Fruit fly (Drosophila melanogaster) whole organism, prepupa: Measurements from ENCODE around the gene Npc2f.

Source experiments
- Blimp-1 ChIP-seq: fragments of 200-800 bp; sonication (Bioruptor generic); optimal IDR thresholded peaks from 3 replicates; lab custom pipeline; 2017; ENCODE audit warnings: missing biosample characterization, missing genetic modification characterization, mild to moderate bottlenecking, moderate library complexity, missing genetic modification reagents
- CG10631 ChIP-seq: fragments of 200-800 bp; sonication (Bioruptor generic); optimal IDR thresholded peaks from 2 replicates; lab custom pipeline; 2016; ENCODE audit warnings: missing biosample characterization, missing genetic modification characterization
- CG10669 ChIP-seq: fragments of 200-800 bp; sonication (Bioruptor generic); optimal IDR thresholded peaks from 3 replicates; lab custom pipeline; 2018; ENCODE audit warnings: missing biosample characterization, mild to moderate bottlenecking, missing genetic modification characterization, moderate library complexity
- CG11762 ChIP-seq: fragments of 200-800 bp; sonication (Bioruptor generic); optimal IDR thresholded peaks from 3 replicates; lab custom pipeline; 2016; ENCODE audit warnings: missing biosample characterization, missing genetic modification characterization; ENCODE audit not compliant: insufficient read depth
- CG11902 ChIP-seq: fragments of 200-800 bp; sonication (Bioruptor generic); optimal IDR thresholded peaks from 3 replicates; lab custom pipeline; 2016; ENCODE audit warnings: missing biosample characterization, missing genetic modification characterization
- CG15336 ChIP-seq: fragments of 200-800 bp; sonication (Bioruptor generic); IDR thresholded peaks from 2 replicates; pipeline ENCODE4 v1.3.6; 2022; ENCODE audit warnings: missing biosample characterization, missing genetic modification characterization
- CG16779 ChIP-seq: fragments of 200-800 bp; sonication (Bioruptor generic); optimal IDR thresholded peaks from 3 replicates; lab custom pipeline; 2017; ENCODE audit warnings: missing biosample characterization, mild to moderate bottlenecking, missing genetic modification characterization
- CG3032 ChIP-seq: fragments of 200-800 bp; optimal IDR thresholded peaks from 2 replicates; lab custom pipeline; 2019; ENCODE audit warnings: missing biosample characterization, mild to moderate bottlenecking, missing genetic modification characterization, moderate library complexity
- CG31627 ChIP-seq: fragments of 200-800 bp; sonication (Bioruptor generic); optimal IDR thresholded peaks from 3 replicates; lab custom pipeline; 2016; ENCODE audit warnings: missing biosample characterization, missing genetic modification characterization
- CG32006 ChIP-seq: fragments of 200-800 bp; sonication (Bioruptor generic); optimal IDR thresholded peaks from 3 replicates; lab custom pipeline; 2017; ENCODE audit warnings: missing biosample characterization, mild to moderate bottlenecking, missing genetic modification characterization
- CG34406 ChIP-seq: fragments of 200-800 bp; sonication (Bioruptor generic); optimal IDR thresholded peaks from 3 replicates; lab custom pipeline; 2016; ENCODE audit warnings: missing biosample characterization, missing genetic modification characterization
- CG3919 ChIP-seq: fragments of 200-800 bp; sonication (Bioruptor generic); optimal IDR thresholded peaks from 3 replicates; lab custom pipeline; 2016; ENCODE audit warnings: missing biosample characterization, missing genetic modification characterization
- CG4318 ChIP-seq: fragments of 200-800 bp; sonication (Bioruptor generic); optimal IDR thresholded peaks from 3 replicates; lab custom pipeline; 2017; ENCODE audit warnings: missing biosample characterization, mild to moderate bottlenecking, missing genetic modification characterization
- CG6163 ChIP-seq: fragments of 200-800 bp; sonication (Bioruptor generic); IDR thresholded peaks from 3 replicates; pipeline ENCODE4 v1.3.6; 2022; ENCODE audit warnings: missing biosample characterization, missing genetic modification characterization
- CG6276 ChIP-seq: fragments of 200-800 bp; sonication (Bioruptor generic); optimal IDR thresholded peaks from 2 replicates; lab custom pipeline; 2017; ENCODE audit warnings: missing biosample characterization, mild to moderate bottlenecking, missing genetic modification characterization
- CG6792 ChIP-seq: fragments of 200-800 bp; sonication (Bioruptor generic); optimal IDR thresholded peaks from 3 replicates; lab custom pipeline; 2016; ENCODE audit warnings: missing biosample characterization, missing genetic modification characterization
- CG6808 ChIP-seq: fragments of 200-800 bp; sonication (Bioruptor generic); optimal IDR thresholded peaks from 3 replicates; lab custom pipeline; 2017; ENCODE audit warnings: missing biosample characterization, missing genetic modification characterization, mild to moderate bottlenecking, moderate library complexity, missing genetic modification reagents
- CG6854 ChIP-seq: fragments of 200-800 bp; sonication (Bioruptor generic); optimal IDR thresholded peaks from 2 replicates; lab custom pipeline; 2017; ENCODE audit warnings: missing biosample characterization, mild to moderate bottlenecking, missing genetic modification characterization
- CG7368 ChIP-seq: fragments of 200-800 bp; sonication (Bioruptor generic); optimal IDR thresholded peaks from 3 replicates; lab custom pipeline; 2016; ENCODE audit warnings: missing biosample characterization, missing genetic modification characterization
- CG8119 ChIP-seq: fragments of 200-800 bp; sonication (Bioruptor generic); IDR thresholded peaks from 3 replicates; pipeline ENCODE4 v1.3.6; 2022; ENCODE audit warnings: missing biosample characterization, missing genetic modification characterization
- CG8319 ChIP-seq: fragments of 200-800 bp; sonication (Bioruptor generic); optimal IDR thresholded peaks from 3 replicates; lab custom pipeline; 2016; ENCODE audit warnings: missing biosample characterization, missing genetic modification characterization
- CG9139 ChIP-seq: fragments of 200-800 bp; sonication (Bioruptor generic); optimal IDR thresholded peaks from 3 replicates; lab custom pipeline; 2017; ENCODE audit warnings: missing biosample characterization, mild to moderate bottlenecking, missing genetic modification characterization
- Eip75B ChIP-seq: fragments of 200-800 bp; sonication (Bioruptor generic); optimal IDR thresholded peaks from 3 replicates; lab custom pipeline; 2016; ENCODE audit warnings: missing biosample characterization, missing genetic modification characterization
- Eip78C ChIP-seq: fragments of 200-800 bp; sonication (Bioruptor generic); peaks from one replicate; lab custom pipeline; 2016; ENCODE audit warnings: missing biosample characterization, missing genetic modification characterization
- Eip93F ChIP-seq: fragments of 200-800 bp; sonication (Bioruptor generic); optimal IDR thresholded peaks from 2 replicates; lab custom pipeline; 2016; ENCODE audit warnings: missing biosample characterization, mild to moderate bottlenecking, missing genetic modification characterization
- Ets21C ChIP-seq: fragments of 200-800 bp; sonication (Bioruptor generic); optimal IDR thresholded peaks from 3 replicates; lab custom pipeline; 2016; ENCODE audit warnings: missing biosample characterization, missing genetic modification characterization
- Ets96B ChIP-seq: fragments of 200-800 bp; optimal IDR thresholded peaks from 2 replicates; lab custom pipeline; 2019; ENCODE audit warnings: missing biosample characterization, mild to moderate bottlenecking, missing genetic modification characterization, moderate library complexity
- Gug ChIP-seq: fragments of 200-800 bp; sonication (Bioruptor generic); IDR thresholded peaks from 2 replicates; pipeline ENCODE4 v1.3.6; 2022; ENCODE audit warnings: missing biosample characterization, missing genetic modification characterization
- Hr38 ChIP-seq: sonication (Bioruptor generic); optimal IDR thresholded peaks from 2 replicates; lab custom pipeline; 2016; ENCODE audit warnings: missing biosample characterization, missing genetic modification characterization
- Hr39 ChIP-seq: fragments of 200-800 bp; sonication (Bioruptor generic); optimal IDR thresholded peaks from 2 replicates; lab custom pipeline; 2016; ENCODE audit warnings: missing biosample characterization, missing genetic modification characterization
- Hr4 ChIP-seq: fragments of 200-800 bp; sonication (Bioruptor generic); optimal IDR thresholded peaks from 3 replicates; lab custom pipeline; 2016; ENCODE audit warnings: missing biosample characterization, missing genetic modification characterization
- Lpt ChIP-seq: fragments of 200-800 bp; sonication (Bioruptor generic); optimal IDR thresholded peaks from 3 replicates; lab custom pipeline; 2016; ENCODE audit warnings: missing biosample characterization, missing genetic modification characterization
- Met ChIP-seq: fragments of 200-800 bp; sonication (Bioruptor generic); optimal IDR thresholded peaks from 3 replicates; lab custom pipeline; 2016; ENCODE audit warnings: missing biosample characterization, missing genetic modification characterization
- Smox ChIP-seq: fragments of 200-800 bp; sonication (Bioruptor generic); optimal IDR thresholded peaks from 3 replicates; lab custom pipeline; 2016; ENCODE audit warnings: missing biosample characterization, missing genetic modification characterization
- Sox102F ChIP-seq: fragments of 200-800 bp; sonication (Bioruptor generic); optimal IDR thresholded peaks from 2 replicates; lab custom pipeline; 2016; ENCODE audit warnings: missing biosample characterization, mild to moderate bottlenecking, missing genetic modification characterization
- Sox14 ChIP-seq: fragments of 200-800 bp; sonication (Bioruptor generic); optimal IDR thresholded peaks from 3 replicates; lab custom pipeline; 2016; ENCODE audit warnings: missing biosample characterization, missing genetic modification characterization
- Sox15 ChIP-seq: fragments of 200-800 bp; sonication (Bioruptor generic); optimal IDR thresholded peaks from 3 replicates; lab custom pipeline; 2016; ENCODE audit warnings: missing biosample characterization, missing genetic modification characterization
- achi ChIP-seq: fragments of 200-800 bp; sonication (Bioruptor generic); optimal IDR thresholded peaks from 3 replicates; lab custom pipeline; 2016; ENCODE audit warnings: missing biosample characterization, missing genetic modification characterization
- cyc ChIP-seq: fragments of 200-800 bp; sonication (Bioruptor generic); optimal IDR thresholded peaks from 3 replicates; lab custom pipeline; 2016; ENCODE audit warnings: missing biosample characterization, missing genetic modification characterization
- dsx ChIP-seq: fragments of 200-800 bp; optimal IDR thresholded peaks from 3 replicates; lab custom pipeline; 2019; ENCODE audit warnings: missing biosample characterization, mild to moderate bottlenecking, missing genetic modification characterization, moderate library complexity; ENCODE audit not compliant: poor library complexity, severe bottlenecking
- esn ChIP-seq: fragments of 200-800 bp; sonication (Bioruptor generic); optimal IDR thresholded peaks from 2 replicates; lab custom pipeline; 2016; ENCODE audit warnings: missing biosample characterization, mild to moderate bottlenecking, missing genetic modification characterization, moderate library complexity
- fd59A ChIP-seq: fragments of 200-800 bp; sonication (Bioruptor generic); optimal IDR thresholded peaks from 2 replicates; lab custom pipeline; 2017; ENCODE audit warnings: missing biosample characterization, mild to moderate bottlenecking, missing genetic modification characterization, missing genetic modification reagents
- fd85E ChIP-seq: fragments of 200-800 bp; sonication (Bioruptor generic); optimal IDR thresholded peaks from 3 replicates; lab custom pipeline; 2016; ENCODE audit warnings: missing biosample characterization, missing genetic modification characterization
- fkh ChIP-seq: fragments of 200-800 bp; sonication (Bioruptor generic); optimal IDR thresholded peaks from 3 replicates; lab custom pipeline; 2017; ENCODE audit warnings: missing biosample characterization, mild to moderate bottlenecking, missing genetic modification characterization, moderate library complexity
- lz ChIP-seq: fragments of 200-800 bp; sonication (Bioruptor generic); optimal IDR thresholded peaks from 3 replicates; lab custom pipeline; 2016; ENCODE audit warnings: missing biosample characterization, missing genetic modification characterization
- net ChIP-seq: fragments of 200-800 bp; sonication (Bioruptor generic); optimal IDR thresholded peaks from 3 replicates; lab custom pipeline; 2016; ENCODE audit warnings: missing biosample characterization, missing genetic modification characterization
- pdm3 ChIP-seq: fragments of 200-800 bp; sonication (Bioruptor generic); optimal IDR thresholded peaks from 3 replicates; lab custom pipeline; 2016; ENCODE audit warnings: missing biosample characterization, missing genetic modification characterization
- spab ChIP-seq: fragments of 200-800 bp; sonication (Bioruptor generic); optimal IDR thresholded peaks from 2 replicates; lab custom pipeline; 2017; ENCODE audit warnings: missing biosample characterization, mild to moderate bottlenecking, missing genetic modification characterization, missing genetic modification reagents
- ss ChIP-seq, 2 experiments: fragments of 200-800 bp; sonication (Bioruptor generic); optimal IDR thresholded peaks; 2 replicates in 1 of 2; 3 replicates in 1 of 2; lab custom pipeline; 2017 to 2018; ENCODE audit warnings: mild to moderate bottlenecking in 2 of 2, missing biosample characterization in 2 of 2, missing genetic modification characterization in 2 of 2, moderate library complexity in 1 of 2
- svp ChIP-seq: fragments of 200-800 bp; sonication (Bioruptor generic); peaks from one replicate; lab custom pipeline; 2016; ENCODE audit warnings: missing biosample characterization, missing genetic modification characterization
- topi ChIP-seq: fragments of 200-800 bp; sonication (Bioruptor generic); optimal IDR thresholded peaks from 3 replicates; lab custom pipeline; 2016; ENCODE audit warnings: missing biosample characterization, missing genetic modification characterization

Gene Npc2f

DNA sequence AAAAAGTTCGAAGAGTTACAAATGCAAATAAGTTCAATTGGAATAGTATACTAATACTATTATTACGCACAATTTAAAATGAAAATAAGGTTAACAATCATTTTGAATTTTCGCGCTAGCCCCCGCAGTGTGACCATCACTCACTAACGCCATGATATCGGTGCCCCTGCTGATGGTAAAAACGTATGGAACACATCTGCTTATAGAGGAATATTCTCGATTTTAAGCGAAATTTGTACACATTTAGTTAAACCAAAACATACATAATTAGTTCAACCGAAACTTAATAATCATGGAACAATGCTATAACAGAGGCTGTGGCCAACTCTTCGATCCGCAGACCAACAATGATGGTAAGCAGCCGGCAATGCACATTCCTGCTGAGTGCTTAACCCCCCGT, 48.5 kb downstream of the Npc2f start, which contains the start of gene mora:
Gene mora (plus strand): TSS at position 172 of the 400 bp plus-strand sequence.
- TF ChIP-seq cyc (GFP tag; lab: Kevin White, UChicago) (no peak), Eip78C (peak; percentile 34)

- TF ChIP-seq CG6792 (GFP tag; lab: Kevin White, UChicago) (peak; percentile 45), Hr4 (GFP tag; lab: Kevin White, UChicago) (peak; percentile 78), esn (GFP tag; lab: Kevin White, UChicago) (peak; percentile 81), CG10669 (no peak), CG4318 (GFP tag; lab: Kevin White, UChicago) (peak; percentile 52), Blimp-1 (GFP tag; lab: Kevin White, UChicago) (no peak), CG10631 (GFP tag; lab: Kevin White, UChicago) (peak; percentile 62), svp (GFP tag; lab: Kevin White, UChicago) (no peak), CG15336 (GFP tag; lab: Robert Waterston, UW) (no peak), CG3032 (tag; lab: Kevin White, UChicago) (peak; percentile 48), fd59A (GFP tag; lab: Kevin White, UChicago) (no peak), fd85E (no peak), Gug (GFP tag; lab: Robert Waterston, UW) (no peak), CG31627 (GFP tag; lab: Kevin White, UChicago) (peak; percentile 80), CG6808 (GFP tag; lab: Kevin White, UChicago) (no peak), CG34406 (GFP tag; lab: Kevin White, UChicago) (peak; percentile 63), CG7368 (no peak), CG6163 (peak; percentile 64), CG11762 (peak; percentile 26), Sox14 (peak; percentile 79), topi (GFP tag; lab: Kevin White, UChicago) (peak; percentile 75), Hr38 (GFP tag; lab: Kevin White, UChicago) (no peak), ss (GFP tag; optimal IDR thresholded peaks at IDR 0.05; lab: Kevin White, UChicago) (no peak), CG6854 (no peak), Lpt (GFP tag; lab: Kevin White, UChicago) (no peak), CG16779 (tag; lab: Kevin White, UChicago) (no peak), Ets96B (tag; lab: Kevin White, UChicago) (no peak), Ets21C (peak; percentile 67), CG3919 (GFP tag; lab: Kevin White, UChicago) (no peak), pdm3 (GFP tag; lab: Kevin White, UChicago) (peak; percentile 74), Eip75B (GFP tag; lab: Kevin White, UChicago) (no peak), CG8119 (GFP tag; lab: Robert Waterston, UW) (peak; percentile 35; the same call in 1 of the 3 replicates), CG9139 (no peak), CG11902 (GFP tag; lab: Kevin White, UChicago) (peak; percentile 45), Sox102F (no peak), Met (GFP tag; lab: Kevin White, UChicago) (no peak), Smox (GFP tag; lab: Kevin White, UChicago) (no peak), achi (GFP tag; lab: Kevin White, UChicago) (no peak), spab (GFP tag; lab: Kevin White, UChicago) (no peak), net (GFP tag; lab: Kevin White, UChicago) (peak; percentile 48), CG6276 (no peak), Eip93F (GFP tag; lab: Kevin White, UChicago) (no peak), CG8319 (GFP tag; lab: Kevin White, UChicago) (peak; percentile 40), fkh (no peak), Hr39 (GFP tag; lab: Kevin White, UChicago) (peak; percentile 82), Sox15 (peak; percentile 64), CG32006 (GFP tag; lab: Kevin White, UChicago) (peak; percentile 65), lz (GFP tag; lab: Kevin White, UChicago) (peak; percentile 77), dsx (GFP tag; lab: Kevin White, UChicago) (no peak)
These were observed 50.9 kb downstream of the Npc2f start, which contains the start of gene CG5515 for dm6 chr3R:24188619-24189018. CG5515 (minus strand) TSS chr3R:24188896.
